Worm (Caenorhabditis elegans) whole organism, L4/young adult: ENCODE measurements around the gene nspc-20.

Source experiments
- dao-5 ChIP-seq: sonication (generic microtip); optimal IDR thresholded peaks from 2 replicates; lab custom pipeline; 2016; ENCODE audit warnings: missing genotype, missing genetic modification characterization, moderate library complexity, missing compliant biosample characterization
- him-1 ChIP-seq: sonication (generic microtip); optimal IDR thresholded peaks from 2 replicates; lab custom pipeline; 2016; ENCODE audit warnings: missing genotype, missing genetic modification reagents, missing genetic modification characterization, missing compliant biosample characterization

ce11 chrX:14535913-14536312 lies 5.9 kb upstream of the nspc-20 start:
- no peak for TF ChIP-seq him-1 (tag; lab: Kevin White, UChicago)
- no peak for TF ChIP-seq dao-5
